Fruit fly (Drosophila melanogaster): ENCODE data around the gene CG14346.

DNA sequence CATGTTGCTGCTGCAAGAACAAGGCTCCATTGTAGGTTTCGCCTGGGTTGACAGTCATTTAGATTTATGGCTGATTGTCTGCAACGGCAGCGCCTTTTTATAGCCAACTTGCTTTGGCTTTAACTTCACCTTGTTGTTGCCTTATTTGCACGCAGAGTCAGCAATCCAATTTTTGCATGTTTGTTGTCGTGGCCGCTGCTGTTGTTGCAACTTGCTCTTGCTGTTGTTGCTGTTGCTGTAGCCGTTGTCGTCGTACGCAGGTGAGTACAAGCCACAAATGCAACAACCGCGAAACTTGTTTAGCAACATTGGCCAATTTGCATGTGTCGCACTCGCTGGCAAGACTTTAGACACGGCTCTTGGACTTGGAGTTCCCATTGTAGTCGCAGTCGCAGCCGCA, 47.7 kb downstream of the CG14346 start:
- TF ChIP-seq B-H2 (GFP tag; optimal IDR thresholded peaks at IDR 0.05) (no peak), CG1602 (GFP tag; optimal IDR thresholded peaks at IDR 0.05) (no peak), Neu2 (GFP tag; optimal IDR thresholded peaks at IDR 0.05; ENCODE audit: borderline replicate concordance) (no peak), sens (GFP tag) (no peak), CG2875 (GFP tag; optimal IDR thresholded peaks at IDR 0.05) (no peak), CG4282 (GFP tag; optimal IDR thresholded peaks at IDR 0.05) (no peak), CG15011 (GFP tag; optimal IDR thresholded peaks at IDR 0.05) (no peak), Xrp1 (GFP tag; IDR thresholded peaks at IDR 0.05) (no peak), Optix (GFP tag; IDR thresholded peaks at IDR 0.05) (no peak), dm (GFP tag; optimal IDR thresholded peaks at IDR 0.05) (no peak), CG5180 (GFP tag; optimal IDR thresholded peaks at IDR 0.05) (no peak), CG10267 (tag; optimal IDR thresholded peaks at IDR 0.05) (no peak)

Data from whole organism, embryonic.